Fruit fly (Drosophila melanogaster) whole organism, embryonic: ENCODE results near the gene CG14153.
A peak's percentile ranks its signal among the peaks of the same experiment; 100 is the strongest.

Experiments
- Atf3 ChIP-seq: fragments of 200-800 bp; sonication (Bioruptor generic); optimal IDR thresholded peaks from 3 replicates; lab custom pipeline; 2016; ENCODE audit warnings: missing biosample characterization, missing genetic modification characterization
- BEAF-32 ChIP-seq: fragments of 200-800 bp; sonication (Bioruptor generic); optimal IDR thresholded peaks from 3 replicates; lab custom pipeline; 2017; ENCODE audit warnings: missing biosample characterization, missing genetic modification characterization, mild to moderate bottlenecking, moderate library complexity, missing genetic modification reagents
- CG12659 ChIP-seq: fragments of 200-800 bp; sonication (Bioruptor generic); optimal IDR thresholded peaks from 3 replicates; lab custom pipeline; 2017; ENCODE audit warnings: mild to moderate bottlenecking, missing biosample characterization, missing genetic modification reagents, missing genetic modification characterization
- CG13287 ChIP-seq: fragments of 200-800 bp; sonication (Bioruptor generic); IDR thresholded peaks from 2 replicates; pipeline ENCODE4 v1.3.6; 2022; ENCODE audit warnings: missing biosample characterization, missing genetic modification characterization; ENCODE audit not compliant: partially characterized antibody
- CG13296 ChIP-seq: fragments of 200-800 bp; sonication (Bioruptor generic); optimal IDR thresholded peaks from 3 replicates; lab custom pipeline; 2018; ENCODE audit warnings: missing biosample characterization, mild to moderate bottlenecking, missing genetic modification characterization
- CG13894 ChIP-seq: fragments of 200-800 bp; sonication (Bioruptor generic); optimal IDR thresholded peaks from 3 replicates; lab custom pipeline; 2018; ENCODE audit warnings: missing biosample characterization, mild to moderate bottlenecking, missing genetic modification characterization, moderate library complexity
- CG16813 ChIP-seq: fragments of 200-800 bp; sonication (Bioruptor generic); IDR thresholded peaks from 3 replicates; pipeline ENCODE4 v1.3.6; 2022; ENCODE audit warnings: missing biosample characterization, missing genetic modification characterization; ENCODE audit not compliant: partially characterized antibody
- CG18599 ChIP-seq: fragments of 200-800 bp; sonication (Bioruptor generic); optimal IDR thresholded peaks from 3 replicates; lab custom pipeline; 2017; ENCODE audit warnings: missing biosample characterization, missing genetic modification characterization, mild to moderate bottlenecking, moderate library complexity, missing genetic modification reagents
- CG2116 ChIP-seq: fragments of 200-800 bp; sonication (Bioruptor generic); optimal IDR thresholded peaks from 3 replicates; lab custom pipeline; 2018; ENCODE audit warnings: missing biosample characterization, mild to moderate bottlenecking, missing genetic modification characterization
- CG2120 ChIP-seq: fragments of 200-800 bp; sonication (Bioruptor generic); optimal IDR thresholded peaks from 3 replicates; lab custom pipeline; 2016; ENCODE audit warnings: missing biosample characterization, missing genetic modification characterization
- CG2129 ChIP-seq: fragments of 200-800 bp; sonication (Bioruptor generic); IDR thresholded peaks from 2 replicates; pipeline ENCODE4 v1.3.6; 2022; ENCODE audit warnings: missing biosample characterization, missing genetic modification characterization; ENCODE audit not compliant: partially characterized antibody
- CG30403 ChIP-seq: fragments of 200-800 bp; sonication (Bioruptor generic); optimal IDR thresholded peaks from 3 replicates; lab custom pipeline; 2016; ENCODE audit warnings: missing biosample characterization, missing genetic modification characterization
- CG3163 ChIP-seq: fragments of 200-800 bp; sonication (Bioruptor generic); optimal IDR thresholded peaks from 3 replicates; lab custom pipeline; 2016; ENCODE audit warnings: missing biosample characterization, missing genetic modification characterization
- CG6683 ChIP-seq: fragments of 200-800 bp; sonication (Bioruptor generic); optimal IDR thresholded peaks from 2 replicates; lab custom pipeline; 2017; ENCODE audit warnings: missing biosample characterization, mild to moderate bottlenecking, missing genetic modification characterization, missing genetic modification reagents
- CG6791 ChIP-seq: fragments of 200-800 bp; sonication (Bioruptor generic); IDR thresholded peaks from 3 replicates; pipeline ENCODE4 v1.3.6; 2022; ENCODE audit warnings: missing biosample characterization, missing genetic modification characterization; ENCODE audit not compliant: partially characterized antibody
- CG7745 ChIP-seq: fragments of 200-800 bp; sonication (Bioruptor generic); optimal IDR thresholded peaks from 2 replicates; lab custom pipeline; 2018; ENCODE audit warnings: missing biosample characterization, mild to moderate bottlenecking, missing genetic modification characterization, moderate library complexity
- CG7786 ChIP-seq: fragments of 200-800 bp; sonication (Bioruptor generic); optimal IDR thresholded peaks from 2 replicates; lab custom pipeline; 2016; ENCODE audit warnings: missing biosample characterization, missing genetic modification characterization
- CG7963 ChIP-seq: fragments of 200-800 bp; sonication (Bioruptor generic); IDR thresholded peaks from 3 replicates; pipeline ENCODE4 v1.3.6; 2022; ENCODE audit warnings: missing biosample characterization, missing genetic modification characterization; ENCODE audit not compliant: partially characterized antibody
- CHES-1-like ChIP-seq: fragments of 200-800 bp; sonication (Bioruptor generic); optimal IDR thresholded peaks from 2 replicates; lab custom pipeline; 2016; ENCODE audit warnings: missing biosample characterization, missing genetic modification characterization
- Chrac-16 ChIP-seq: fragments of 200-800 bp; sonication (Bioruptor generic); optimal IDR thresholded peaks from 3 replicates; lab custom pipeline; 2016; ENCODE audit warnings: missing biosample characterization, missing genetic modification characterization
- E2f2 ChIP-seq: fragments of 200-800 bp; sonication (Bioruptor generic); IDR thresholded peaks from 2 replicates; pipeline ENCODE4 v1.3.6; 2022; ENCODE audit warnings: missing biosample characterization, missing genetic modification characterization
- Ets97D ChIP-seq: fragments of 200-800 bp; sonication (Bioruptor generic); optimal IDR thresholded peaks from 3 replicates; lab custom pipeline; 2016; ENCODE audit warnings: missing biosample characterization, missing genetic modification characterization
- Fer3 ChIP-seq: fragments of 200-800 bp; sonication (Bioruptor generic); optimal IDR thresholded peaks from 2 replicates; lab custom pipeline; 2018; ENCODE audit warnings: missing biosample characterization, mild to moderate bottlenecking, missing genetic modification characterization, moderate library complexity
- HHEX ChIP-seq: fragments of 200-800 bp; sonication (Bioruptor generic); optimal IDR thresholded peaks from 3 replicates; lab custom pipeline; 2017; ENCODE audit warnings: missing biosample characterization, mild to moderate bottlenecking, missing genetic modification characterization, missing genetic modification reagents
- HLH4C ChIP-seq: fragments of 200-800 bp; sonication (Bioruptor generic); IDR thresholded peaks from 3 replicates; pipeline ENCODE4 v1.3.6; 2022; ENCODE audit warnings: missing biosample characterization, missing genetic modification characterization; ENCODE audit not compliant: partially characterized antibody
- HLH54F ChIP-seq: fragments of 200-800 bp; sonication (Bioruptor generic); optimal IDR thresholded peaks from 3 replicates; lab custom pipeline; 2016; ENCODE audit warnings: missing biosample characterization, missing genetic modification characterization
- HLHmδ ChIP-seq: fragments of 200-800 bp; sonication (Bioruptor generic); optimal IDR thresholded peaks from 2 replicates; lab custom pipeline; 2018; ENCODE audit warnings: missing biosample characterization, mild to moderate bottlenecking, missing genetic modification characterization, moderate library complexity
- NfI ChIP-seq: fragments of 200-800 bp; sonication (Bioruptor generic); optimal IDR thresholded peaks from 3 replicates; lab custom pipeline; 2018; ENCODE audit warnings: missing biosample characterization, mild to moderate bottlenecking, missing genetic modification characterization, moderate library complexity
- Opbp ChIP-seq: fragments of 200-800 bp; sonication (Bioruptor generic); IDR thresholded peaks from 3 replicates; pipeline ENCODE4 v1.3.6; 2022; ENCODE audit warnings: missing biosample characterization, missing genetic modification characterization; ENCODE audit not compliant: partially characterized antibody
- Ptx1 ChIP-seq: fragments of 200-800 bp; sonication (Bioruptor generic); IDR thresholded peaks from 2 replicates; pipeline ENCODE4 v1.3.6; 2022; ENCODE audit warnings: missing biosample characterization, missing genetic modification characterization
- Sin3A ChIP-seq: fragments of >200 bp; optimal IDR thresholded peaks from 2 replicates; lab custom pipeline; 2018
- Sry-δ ChIP-seq: fragments of 200-800 bp; sonication (Bioruptor generic); optimal IDR thresholded peaks from 2 replicates; lab custom pipeline; 2016; ENCODE audit warnings: missing biosample characterization, missing genetic modification characterization
- YL-1 ChIP-seq: fragments of 200-800 bp; sonication (Bioruptor generic); optimal IDR thresholded peaks from 3 replicates; lab custom pipeline; 2017; ENCODE audit warnings: missing biosample characterization, mild to moderate bottlenecking, missing genetic modification characterization
- amos ChIP-seq: fragments of 200-800 bp; sonication (Bioruptor generic); IDR thresholded peaks from 2 replicates; pipeline ENCODE4 v1.3.6; 2022; ENCODE audit warnings: missing biosample characterization, missing genetic modification characterization; ENCODE audit not compliant: partially characterized antibody
- caup ChIP-seq: fragments of 200-800 bp; sonication (Bioruptor generic); optimal IDR thresholded peaks from 3 replicates; lab custom pipeline; 2017; ENCODE audit warnings: missing biosample characterization, mild to moderate bottlenecking, missing genetic modification characterization, moderate library complexity; ENCODE audit not compliant: severe bottlenecking
- chinmo ChIP-seq: fragments of 200-800 bp; sonication (Bioruptor generic); IDR thresholded peaks from 4 replicates; pipeline ENCODE4 v1.3.6; 2022; ENCODE audit warnings: missing biosample characterization, missing genetic modification characterization; ENCODE audit not compliant: partially characterized antibody
- dimm ChIP-seq: fragments of 200-800 bp; sonication (Bioruptor generic); IDR thresholded peaks from 2 replicates; pipeline ENCODE4 v1.3.6; 2022; ENCODE audit warnings: missing biosample characterization, missing genetic modification characterization
- hbn ChIP-seq: fragments of 200-800 bp; sonication (Bioruptor generic); IDR thresholded peaks from 2 replicates; pipeline ENCODE4 v1.3.6; 2022; ENCODE audit warnings: missing biosample characterization, missing genetic modification characterization; ENCODE audit not compliant: partially characterized antibody
- hkb ChIP-seq, 2 experiments: fragments of 200-800 bp in 1 of 2; fragments of >200 bp in 1 of 2; sonication (Bioruptor generic) in 1 of 2; IDR thresholded peaks in 1 of 2; optimal IDR thresholded peaks in 1 of 2; 2 replicates each; pipeline versions ENCODE4 v1.3.6 to Lab custom; 2017 to 2022; ENCODE audit warnings: missing biosample characterization in 1 of 2, missing genetic modification characterization in 1 of 2
- nau ChIP-seq: fragments of 200-800 bp; sonication (Bioruptor generic); optimal IDR thresholded peaks from 3 replicates; lab custom pipeline; 2017; ENCODE audit warnings: missing biosample characterization, mild to moderate bottlenecking, missing genetic modification characterization, missing genetic modification reagents
- nmo ChIP-seq: fragments of 200-800 bp; sonication (Bioruptor generic); optimal IDR thresholded peaks from 2 replicates; lab custom pipeline; 2018; ENCODE audit warnings: missing biosample characterization, mild to moderate bottlenecking, missing genetic modification characterization, moderate library complexity
- odd ChIP-seq: fragments of 200-800 bp; sonication (Bioruptor generic); optimal IDR thresholded peaks from 2 replicates; lab custom pipeline; 2017; ENCODE audit warnings: missing biosample characterization, mild to moderate bottlenecking, missing genetic modification characterization
- pzg ChIP-seq: fragments of 200-800 bp; sonication (Bioruptor generic); optimal IDR thresholded peaks from 3 replicates; lab custom pipeline; 2018; ENCODE audit warnings: missing biosample characterization, mild to moderate bottlenecking, missing genetic modification characterization, moderate library complexity
- sens ChIP-seq: fragments of 200-800 bp; sonication (Bioruptor generic); peaks from one replicate; lab custom pipeline; 2016; ENCODE audit warnings: missing biosample characterization, missing genetic modification characterization
- stwl ChIP-seq: fragments of 200-800 bp; sonication (Bioruptor generic); optimal IDR thresholded peaks from 3 replicates; lab custom pipeline; 2018; ENCODE audit warnings: missing biosample characterization, mild to moderate bottlenecking, missing genetic modification characterization, moderate library complexity
- vnd ChIP-seq: fragments of 200-800 bp; sonication (Bioruptor generic); IDR thresholded peaks from 3 replicates; pipeline ENCODE4 v1.3.6; 2022; ENCODE audit warnings: missing biosample characterization, missing genetic modification characterization; ENCODE audit not compliant: partially characterized antibody

Gene CG14153

DNA sequence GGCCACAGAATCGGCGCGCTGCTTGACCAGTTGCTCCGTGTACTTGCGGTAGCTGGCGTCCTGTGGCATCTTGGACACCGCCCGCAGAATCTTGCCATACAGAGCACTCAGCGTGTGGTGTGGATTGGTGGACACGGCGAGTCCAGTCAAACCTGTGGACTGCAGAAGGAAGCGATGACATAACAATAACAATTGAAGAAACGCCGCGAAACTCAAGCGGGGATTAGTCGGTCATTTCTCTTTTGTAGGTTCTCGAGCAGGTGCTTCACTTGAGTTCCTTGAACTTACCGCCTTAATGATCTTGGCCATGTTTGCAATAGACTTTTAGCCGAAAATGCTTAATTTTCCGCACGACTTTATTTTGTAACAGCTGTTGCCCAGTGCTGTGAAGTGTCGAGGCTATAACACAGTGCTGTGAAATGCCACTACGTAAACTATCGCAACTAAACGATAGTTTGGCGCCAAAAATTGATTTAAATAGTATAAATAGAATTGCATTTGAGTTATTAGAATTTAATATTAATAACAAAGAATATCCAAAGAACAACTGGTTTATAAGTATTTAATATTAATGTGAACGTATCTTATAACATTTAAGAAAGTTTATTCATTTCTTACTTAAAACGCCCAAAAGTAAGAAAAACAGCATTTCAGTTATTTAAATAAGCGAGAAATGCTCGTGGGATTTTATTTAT lies 50.5 kb downstream of the CG14153 start, which contains the start of gene ND-13B (continued):
- TF ChIP-seq vnd (GFP tag; lab: Robert Waterston, UW) (0 out of 3 replicates have a peak, but pooled peaks have one; percentile 22), NfI (GFP tag; lab: Kevin White, UChicago) (peak; percentile 22), CG13287 (GFP tag; lab: Robert Waterston, UW) (peak; percentile 85), CG2120 (GFP tag; lab: Kevin White, UChicago) (peak; percentile 63), Chrac-16 (GFP tag; lab: Kevin White, UChicago) (peak; percentile 9), odd (no peak), Ptx1 (GFP tag; lab: Robert Waterston, UW) (no peak), CG13296 (GFP tag; lab: Kevin White, UChicago) (peak; percentile 6), hbn (GFP tag; lab: Robert Waterston, UW) (peak; percentile 60; the same call in 1 of the 2 replicates), CG12659 (GFP tag; lab: Kevin White, UChicago) (peak; percentile 22), CG7786 (GFP tag; lab: Kevin White, UChicago) (peak; percentile 6), CG7745 (tag; lab: Kevin White, UChicago) (peak; percentile 52), BEAF-32 (GFP tag; lab: Kevin White, UChicago) (peak; percentile 77), CHES-1-like (GFP tag; lab: Kevin White, UChicago) (peak; percentile 18), hkb (optimal IDR thresholded peaks at IDR 0.05; lab: Kevin White, UChicago) (no peak), hkb (GFP tag; IDR thresholded peaks at IDR 0.05; lab: Robert Waterston, UW) (0 out of 2 replicates have a peak, but pooled peaks have one; percentile 14), Sin3A (peak; percentile 28), YL-1 (GFP tag; lab: Kevin White, UChicago) (peak; percentile 18), CG7963 (GFP tag; lab: Robert Waterston, UW) (peak; percentile 67; the same call in 2 of the 3 replicates), nau (GFP tag; lab: Kevin White, UChicago) (peak; percentile 36), CG16813 (GFP tag; lab: Robert Waterston, UW) (peak; percentile 68), HLH4C (GFP tag; lab: Robert Waterston, UW) (peak; percentile 69), CG13894 (tag; lab: Kevin White, UChicago) (peak; percentile 24), HLH54F (GFP tag; lab: Kevin White, UChicago) (peak; percentile 33), Atf3 (GFP tag; lab: Kevin White, UChicago) (no peak), CG6683 (GFP tag; lab: Kevin White, UChicago) (peak; percentile 7), CG3163 (GFP tag; lab: Kevin White, UChicago) (no peak), Opbp (GFP tag; lab: Robert Waterston, UW) (peak; percentile 70; the same call in 1 of the 3 replicates), nmo (peak; percentile 25), CG30403 (GFP tag; lab: Kevin White, UChicago) (peak; percentile 5), CG2129 (peak; percentile 66), caup (peak; percentile 67), amos (GFP tag; lab: Robert Waterston, UW) (peak; percentile 77; the same call in 1 of the 2 replicates), Sry-δ (GFP tag; lab: Kevin White, UChicago) (peak; percentile 69), dimm (GFP tag; lab: Robert Waterston, UW) (no peak), CG18599 (peak; percentile 37), Fer3 (tag; lab: Kevin White, UChicago) (peak; percentile 8), chinmo (GFP tag; lab: Robert Waterston, UW) (peak; percentile 64; the same call in 1 of the 4 replicates), CG6791 (GFP tag; lab: Robert Waterston, UW) (peak; percentile 85), pzg (peak; percentile 92), sens (GFP tag; lab: Kevin White, UChicago) (peak; percentile 73), stwl (tag; lab: Kevin White, UChicago) (peak; percentile 39), HHEX (peak; percentile 52), HLHmδ (GFP tag; lab: Kevin White, UChicago) (no peak), E2f2 (GFP tag; lab: Robert Waterston, UW) (peak; percentile 90), CG2116 (GFP tag; lab: Kevin White, UChicago) (peak; percentile 1), Ets97D (GFP tag; lab: Kevin White, UChicago) (peak; percentile 44)
